Fruit fly (Drosophila melanogaster) whole organism: ENCODE results near the gene CG31141.

Source experiments
- CG8478 ChIP-seq: fragments of >200 bp; optimal IDR thresholded peaks from 2 replicates; lab custom pipeline; 2018; ENCODE audit warnings: inconsistent platforms
- Dll ChIP-seq: fragments of >200 bp; optimal IDR thresholded peaks from 2 replicates; lab custom pipeline; 2017
- EcR ChIP-seq, 2 experiments: fragments of >200 bp; optimal IDR thresholded peaks; 2 replicates each; lab custom pipeline; 2017; ENCODE audit warnings: missing biosample characterization in 2 of 2, missing genetic modification characterization in 2 of 2, missing genetic modification reagents in 2 of 2
- pan ChIP-seq: fragments of >200 bp; optimal IDR thresholded peaks from 2 replicates; lab custom pipeline; 2017
- psq ChIP-seq: fragments of >200 bp; optimal IDR thresholded peaks from 2 replicates; lab custom pipeline; 2017
- usp ChIP-seq: fragments of >200 bp; optimal IDR thresholded peaks from 2 replicates; lab custom pipeline; 2017; ENCODE audit warnings: missing biosample characterization, missing genetic modification characterization, mixed read lengths

Gene CG31141

DNA sequence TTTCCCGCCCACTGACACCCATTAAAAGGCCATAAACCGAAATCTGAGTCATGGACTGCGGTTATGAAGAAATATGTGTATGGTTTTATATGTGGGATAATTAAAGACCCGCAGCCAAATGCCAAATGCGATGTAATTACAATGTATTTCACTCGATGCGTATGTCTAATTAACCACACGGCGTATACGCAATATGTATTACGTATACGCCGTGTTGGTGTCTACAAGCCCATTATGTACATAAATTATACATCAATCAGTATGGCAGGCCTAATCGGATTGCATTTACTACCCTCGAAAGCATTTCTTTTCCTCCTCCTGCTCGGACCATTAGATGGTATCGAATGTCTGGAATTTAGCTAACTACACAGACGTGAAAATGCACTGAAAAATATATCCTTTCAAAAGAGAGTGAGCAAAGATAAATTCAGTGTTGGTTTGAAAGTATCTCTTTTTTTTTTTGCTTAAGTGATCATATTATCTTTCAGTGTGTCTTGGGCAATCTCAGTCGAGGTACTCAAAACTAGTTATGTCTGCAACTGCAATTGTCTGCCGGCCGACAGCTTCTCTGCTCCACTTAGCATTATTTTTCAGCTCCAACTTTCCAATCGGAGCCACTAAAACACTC lies 12.7 kb upstream of the CG31141 start:
- no peak for TF ChIP-seq pan
- TF ChIP-seq psq: no peak
- no peak for TF ChIP-seq EcR (GFP tag; optimal IDR thresholded peaks at IDR 0.05; lab: Kevin White, UChicago)
- no peak for TF ChIP-seq CG8478 (lab: Kevin White, UChicago)
- TF ChIP-seq usp: no peak
- TF ChIP-seq Dll (lab: Kevin White, UChicago): no peak

DNA sequence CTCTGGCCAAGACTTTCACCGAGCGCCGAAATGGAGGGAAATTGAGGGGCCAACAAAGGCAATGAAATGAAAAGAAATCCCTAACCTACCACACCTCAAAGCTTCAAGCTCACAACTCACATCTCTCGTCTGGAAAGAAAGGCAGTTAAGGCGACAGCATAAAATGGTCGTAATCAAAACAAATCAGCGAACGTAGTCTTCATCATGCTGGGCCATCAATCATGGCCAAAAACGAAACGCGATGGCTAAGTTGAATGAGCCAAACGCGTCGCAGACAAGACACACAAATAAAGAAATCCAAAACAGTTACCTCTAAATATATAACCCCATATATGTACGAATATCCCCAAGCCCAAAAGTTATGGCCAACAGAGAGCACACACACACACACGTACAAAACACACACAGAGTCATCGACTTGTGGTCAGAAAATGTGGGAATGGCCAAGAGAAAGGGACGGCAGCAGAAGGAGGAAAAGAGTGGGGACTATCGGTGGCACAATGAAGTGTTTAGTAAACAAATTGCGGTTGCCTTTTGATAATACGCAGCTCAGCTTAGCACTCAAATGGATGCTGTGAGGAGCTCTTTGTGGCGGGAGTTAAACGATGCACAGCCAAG lies 11.9 kb upstream of the CG31141 start:
- TF ChIP-seq pan (no peak), EcR (GFP tag; optimal IDR thresholded peaks at IDR 0.05; lab: Kevin White, UChicago) (peak in 1 of 2 experiments; percentile 39), usp (no peak)

DNA sequence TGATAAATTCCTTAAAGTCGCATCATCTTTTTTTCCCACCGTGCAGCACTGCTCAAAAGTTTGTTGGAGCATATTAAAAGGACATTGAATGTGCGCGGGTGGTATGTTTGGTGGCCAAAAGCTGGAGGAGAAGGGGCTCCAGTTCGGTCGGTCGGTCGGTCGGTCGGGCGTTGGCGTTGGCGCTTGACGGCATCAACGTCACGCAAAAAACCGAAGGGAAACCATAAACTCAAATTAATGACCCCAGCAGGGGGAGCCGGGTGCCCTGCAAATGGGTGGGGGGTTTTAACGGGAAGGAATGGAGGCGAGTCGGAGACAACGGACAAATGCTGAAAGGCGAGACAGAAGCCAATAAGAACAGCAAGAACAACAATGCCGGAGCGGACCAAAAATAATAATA lies 10.8 kb upstream of the CG31141 start:
- TF ChIP-seq CG8478 (lab: Kevin White, UChicago) (no peak), Dll (lab: Kevin White, UChicago) (peak; percentile 6)

DNA sequence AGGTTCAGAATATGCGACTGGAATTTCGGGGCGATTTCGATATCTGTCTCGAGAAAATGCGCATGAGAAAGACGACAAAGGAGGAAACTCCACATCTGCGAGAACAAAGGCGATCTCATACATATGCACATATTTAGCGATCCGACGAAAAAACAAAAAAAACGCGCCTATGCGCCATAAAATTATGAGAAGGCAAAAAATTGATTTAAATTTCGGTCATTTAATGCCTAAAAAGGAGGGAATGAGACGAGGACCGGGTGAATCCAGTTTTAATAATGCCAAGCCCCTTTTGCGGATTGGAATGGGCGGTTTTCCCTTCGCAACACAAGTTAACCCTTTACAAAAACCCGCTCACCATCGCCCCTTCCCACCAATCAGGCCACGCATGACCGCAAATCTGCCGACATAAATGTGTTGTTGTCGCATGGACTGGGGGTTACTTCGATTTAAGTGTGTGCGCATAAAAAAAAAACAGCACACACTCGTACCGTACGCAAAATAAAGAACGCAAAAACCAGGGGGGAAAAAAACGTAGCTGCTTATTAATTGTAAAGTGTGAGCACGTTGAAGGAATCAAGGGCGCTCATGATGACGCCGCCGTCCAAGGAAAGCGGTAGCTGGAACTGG lies 8.6 kb upstream of the CG31141 start:
- TF ChIP-seq Dll (lab: Kevin White, UChicago): peak; percentile 68
- no peak for TF ChIP-seq pan

dm6 chr3R:23915042-23915428 lies 8.1 kb upstream of the CG31141 start:
- TF ChIP-seq Dll (lab: Kevin White, UChicago) (no peak), EcR (GFP tag; optimal IDR thresholded peaks at IDR 0.05; lab: Kevin White, UChicago) (no peak), psq (no peak), CG8478 (lab: Kevin White, UChicago) (no peak), usp (no peak), pan (no peak)

DNA sequence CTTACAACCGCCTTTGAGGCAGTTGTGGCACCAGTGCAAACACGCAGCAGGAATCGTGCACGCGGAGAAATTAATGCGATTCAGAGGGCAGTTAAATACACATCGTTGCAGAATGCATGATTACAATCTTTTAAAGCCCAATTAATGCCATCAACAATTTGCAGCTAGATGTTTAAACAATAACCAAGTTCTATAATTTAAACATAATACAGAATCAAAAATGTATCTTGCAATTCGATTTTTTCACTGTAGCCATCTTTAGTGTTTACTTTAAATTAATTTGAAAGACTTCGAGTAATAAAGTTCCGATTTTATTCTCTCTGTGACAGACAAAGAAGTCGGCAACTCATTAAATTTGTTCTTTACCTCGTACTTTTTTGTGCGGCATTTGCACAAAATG lies 7.1 kb upstream of the CG31141 start:
- TF ChIP-seq Dll (lab: Kevin White, UChicago) (peak; percentile 2), usp (no peak)

DNA sequence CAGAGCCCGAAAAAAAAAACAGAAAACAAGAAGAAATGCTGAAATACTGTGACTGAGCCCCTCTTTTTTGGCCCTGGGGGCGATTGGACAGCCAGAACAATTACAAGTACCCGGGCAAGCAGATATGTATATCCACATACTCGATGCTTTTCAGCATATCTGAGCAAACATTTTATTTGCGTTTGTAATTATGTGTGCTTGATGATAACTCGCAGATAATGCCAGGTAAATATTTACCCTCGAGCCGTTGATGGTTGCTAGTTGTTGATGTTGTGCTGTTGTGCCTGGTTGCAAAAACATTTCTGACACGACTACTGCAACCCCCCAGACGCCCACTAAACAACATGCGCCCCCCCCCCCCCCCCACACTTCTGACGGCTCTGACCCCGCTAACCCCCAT lies 3.7 kb upstream of the CG31141 start:
- no peak for TF ChIP-seq pan
- no peak for TF ChIP-seq CG8478 (lab: Kevin White, UChicago)
- TF ChIP-seq EcR (GFP tag; optimal IDR thresholded peaks at IDR 0.05; lab: Kevin White, UChicago): no peak
- TF ChIP-seq psq: no peak
- TF ChIP-seq usp: no peak
- TF ChIP-seq Dll (lab: Kevin White, UChicago): no peak

DNA sequence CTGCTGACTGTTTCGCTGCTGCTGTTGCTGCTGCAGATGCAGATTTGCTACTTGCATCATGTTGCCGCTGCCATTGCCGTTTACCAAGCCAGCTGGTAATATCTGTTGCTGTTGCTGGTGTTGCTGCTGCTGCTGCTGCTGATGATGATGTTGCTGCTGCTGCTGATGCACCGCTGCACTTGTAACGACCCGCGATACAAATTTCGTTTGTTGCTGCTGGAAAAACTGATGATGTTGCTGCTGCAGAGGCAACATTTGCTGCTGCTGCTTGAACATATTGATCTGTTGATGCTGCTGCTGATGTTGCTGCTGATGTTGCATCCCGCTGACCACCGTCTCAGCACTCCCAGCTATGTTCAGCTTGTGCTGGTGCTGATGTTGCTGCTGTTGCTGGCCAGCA lies 2.7 kb upstream of the CG31141 start:
- TF ChIP-seq pan: no peak
- no peak for TF ChIP-seq CG8478 (lab: Kevin White, UChicago)
- TF ChIP-seq Dll (lab: Kevin White, UChicago): no peak
- TF ChIP-seq psq: no peak
- TF ChIP-seq EcR (GFP tag; optimal IDR thresholded peaks at IDR 0.05; lab: Kevin White, UChicago): no peak
- no peak for TF ChIP-seq usp

DNA sequence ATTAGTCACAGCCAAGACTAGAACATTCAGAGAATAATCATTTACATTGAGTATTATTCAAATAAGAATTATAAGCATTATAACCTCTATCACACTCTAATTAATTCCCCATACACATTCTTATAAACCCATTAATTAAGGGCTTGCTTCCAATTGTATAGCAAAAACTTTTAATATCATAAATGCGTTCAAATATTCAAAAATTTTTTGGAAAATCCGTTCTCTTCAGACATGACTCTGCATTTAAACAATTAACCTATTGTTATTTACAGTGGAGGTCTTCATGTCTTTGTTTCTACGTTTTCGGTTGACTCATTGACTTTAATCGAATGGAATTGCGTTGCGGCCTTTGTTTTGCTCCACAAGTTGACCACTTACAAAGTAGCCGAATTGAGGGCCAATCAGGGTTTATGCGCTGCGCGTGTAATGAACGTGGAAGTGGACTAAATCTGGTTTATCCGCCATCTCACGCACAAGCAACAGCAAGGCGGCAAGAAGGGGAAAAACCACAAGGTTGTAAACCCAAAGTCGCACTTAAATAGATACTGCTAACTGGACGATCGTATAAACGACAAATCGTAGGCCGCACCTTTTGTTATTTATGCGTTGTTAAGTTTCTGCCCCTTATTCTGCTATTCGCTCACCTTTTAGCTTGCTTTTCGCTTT lies 2.1 kb upstream of the CG31141 start:
- no peak for TF ChIP-seq Dll (lab: Kevin White, UChicago)
- no peak for TF ChIP-seq pan
- TF ChIP-seq EcR (GFP tag; optimal IDR thresholded peaks at IDR 0.05; lab: Kevin White, UChicago): no peak
- TF ChIP-seq usp: no peak
- TF ChIP-seq CG8478 (lab: Kevin White, UChicago): no peak
- TF ChIP-seq psq: no peak

dm6 chr3R:23921701-23922501 lies 1.2 kb upstream of the CG31141 start:
- TF ChIP-seq pan: no peak
- TF ChIP-seq psq: no peak
- TF ChIP-seq EcR (GFP tag; optimal IDR thresholded peaks at IDR 0.05; lab: Kevin White, UChicago): no peak
- no peak for TF ChIP-seq Dll (lab: Kevin White, UChicago)
- no peak for TF ChIP-seq usp
- TF ChIP-seq CG8478 (lab: Kevin White, UChicago): no peak

DNA sequence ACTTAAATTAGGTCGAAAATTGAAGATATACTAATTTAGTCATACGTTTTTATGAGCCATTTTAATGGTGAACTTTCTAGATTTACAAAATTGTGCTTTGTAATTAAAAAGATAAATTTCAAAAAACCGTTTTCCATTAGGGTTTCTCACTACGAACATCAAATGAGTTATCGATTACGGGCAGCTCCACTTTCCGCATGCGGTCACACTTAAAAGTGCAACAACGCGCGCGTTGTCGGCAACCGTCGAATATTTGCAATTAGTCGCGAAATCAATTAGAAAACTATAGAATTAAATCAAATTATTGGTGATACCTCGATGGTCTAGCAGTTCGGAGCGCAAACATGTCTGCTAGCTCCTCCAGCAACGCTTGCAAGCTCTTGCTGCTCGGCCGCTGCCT lies 1.1 kb downstream of the CG31141 start, which contains the start of gene Ndc1:
TSS of gene Ndc1 (plus strand) at position 200 of the 400 bp plus-strand sequence.
- TF ChIP-seq psq: no peak
- TF ChIP-seq usp: no peak
- no peak for TF ChIP-seq pan
- no peak for TF ChIP-seq EcR (GFP tag; optimal IDR thresholded peaks at IDR 0.05; lab: Kevin White, UChicago)
- no peak for TF ChIP-seq CG8478 (lab: Kevin White, UChicago)
- no peak for TF ChIP-seq Dll (lab: Kevin White, UChicago)

dm6 chr3R:23927429-23927828 lies 4.3 kb downstream of the CG31141 start, which contains the start of gene CG13601:
CG13601 (minus strand) TSS chr3R:23927634.
- TF ChIP-seq Dll (lab: Kevin White, UChicago) (no peak), EcR (GFP tag; optimal IDR thresholded peaks at IDR 0.05; lab: Kevin White, UChicago) (no peak), usp (no peak), psq (no peak), CG8478 (lab: Kevin White, UChicago) (no peak), pan (no peak)
